Fruit fly (Drosophila melanogaster) whole organism, adult: ENCODE data around the gene CG10140.

Experiments
- CG14711 ChIP-seq: fragments of 200-800 bp; sonication (Bioruptor generic); optimal IDR thresholded peaks from 2 replicates; lab custom pipeline; 2018; ENCODE audit warnings: missing biosample characterization, mild to moderate bottlenecking, missing genetic modification characterization, moderate library complexity
- CG5204 ChIP-seq: fragments of 200-800 bp; sonication (Bioruptor generic); optimal IDR thresholded peaks from 2 replicates; lab custom pipeline; 2016; ENCODE audit warnings: missing biosample characterization, missing genetic modification characterization
- Clk ChIP-seq: fragments of 200-800 bp; sonication (Bioruptor generic); optimal IDR thresholded peaks from 2 replicates; lab custom pipeline; 2017; ENCODE audit warnings: missing biosample characterization, missing genetic modification characterization
- kay ChIP-seq: fragments of 200-800 bp; sonication (Bioruptor generic); peaks from one replicate; lab custom pipeline; 2016; ENCODE audit warnings: missing biosample characterization, missing genetic modification characterization, borderline replicate concordance
- tj ChIP-seq: fragments of 200-800 bp; sonication (Bioruptor generic); optimal IDR thresholded peaks from 3 replicates; lab custom pipeline; 2017; ENCODE audit warnings: missing biosample characterization, mild to moderate bottlenecking, missing genetic modification characterization, moderate library complexity

DNA sequence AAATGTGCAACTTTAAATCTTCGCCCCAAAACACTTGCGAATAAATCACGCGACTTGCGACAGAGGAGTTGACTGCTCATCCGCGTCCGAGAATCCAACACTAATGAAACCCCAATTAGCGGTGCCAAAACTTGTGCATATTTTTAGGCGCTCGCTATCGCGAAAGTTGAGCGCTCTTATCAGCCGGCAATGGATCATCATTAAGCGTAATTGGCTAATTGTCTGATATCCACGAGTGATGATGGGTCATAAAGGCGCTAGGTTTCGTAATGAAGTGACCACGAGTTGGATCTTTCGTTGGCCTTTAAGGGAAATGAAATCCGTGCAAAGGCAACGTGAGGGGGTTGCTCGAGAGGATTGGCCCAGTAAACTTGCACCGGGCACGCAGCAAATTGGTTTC, 14.5 kb upstream of the CG10140 start:
- no peak for TF ChIP-seq tj (GFP tag; lab: Kevin White, UChicago)
- TF ChIP-seq kay (GFP tag; lab: Kevin White, UChicago) = no peak
- TF ChIP-seq Clk (GFP tag; lab: Kevin White, UChicago) = no peak
- no peak for TF ChIP-seq CG5204 (GFP tag; lab: Kevin White, UChicago)
- no peak for TF ChIP-seq CG14711 (tag; lab: Kevin White, UChicago)
